Fruit fly (Drosophila melanogaster): ENCODE results near the gene CG4511.

CG4511 gene

DNA sequence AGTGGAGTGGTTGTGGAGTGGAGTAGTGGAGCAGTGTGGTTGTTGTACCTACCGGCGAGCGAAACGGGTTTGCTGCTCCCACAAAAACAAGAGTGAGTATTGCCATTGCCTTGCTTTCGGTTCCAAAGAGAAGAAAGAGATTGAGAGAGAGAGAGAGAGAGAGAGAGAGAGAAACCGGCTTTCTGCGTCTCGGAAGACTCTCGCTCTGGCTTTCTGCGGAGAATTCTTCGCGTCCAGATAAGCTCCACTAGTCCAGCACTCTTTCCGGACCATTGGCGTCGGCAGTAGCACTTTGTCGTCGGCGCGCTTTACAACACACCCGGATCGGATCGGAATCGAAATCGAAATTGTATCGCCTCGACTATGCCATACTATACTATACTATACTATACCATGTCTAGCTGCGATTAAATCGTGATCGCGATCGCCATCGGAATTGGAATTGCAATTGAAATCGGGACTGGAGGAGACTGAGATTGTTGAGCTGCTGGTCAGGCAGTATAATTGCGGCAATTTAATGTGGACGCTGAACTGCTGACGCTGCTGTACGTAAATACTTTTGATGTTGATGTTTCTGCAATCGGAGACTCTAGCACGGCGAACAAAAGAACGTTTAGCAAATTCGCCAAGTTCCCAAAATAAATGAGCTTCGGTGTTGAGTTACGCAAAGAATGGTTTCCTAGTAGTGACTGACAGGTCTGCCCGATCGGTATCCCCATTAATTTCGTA lies 27.3 kb upstream of the CG4511 start, which contains the start of gene Cad86C (continued):
- TF ChIP-seq fd3F (GFP tag; optimal IDR thresholded peaks at IDR 0.05) (no peak), CG6765 (GFP tag; optimal IDR thresholded peaks at IDR 0.05) (peak; percentile 2), CG9437 (GFP tag; optimal IDR thresholded peaks at IDR 0.05) (no peak), eve (GFP tag; optimal IDR thresholded peaks at IDR 0.05) (no peak), grn (GFP tag; optimal IDR thresholded peaks at IDR 0.05) (peak; percentile 36), ttk (GFP tag; IDR thresholded peaks at IDR 0.05) (no peak), HLH4C (GFP tag; IDR thresholded peaks at IDR 0.05; ENCODE audit: partially characterized antibody) (peak; percentile 75), CG16815 (GFP tag; optimal IDR thresholded peaks at IDR 0.05) (no peak), Gsc (GFP tag; IDR thresholded peaks at IDR 0.05) (no peak), CG5245 (GFP tag; optimal IDR thresholded peaks at IDR 0.05) (no peak), Opbp (GFP tag; IDR thresholded peaks at IDR 0.05; ENCODE audit: partially characterized antibody) (no peak), CTCF (GFP tag; optimal IDR thresholded peaks at IDR 0.05) (no peak), CG15601 (tag; optimal IDR thresholded peaks at IDR 0.05) (no peak), caup (GFP tag; optimal IDR thresholded peaks at IDR 0.05; ENCODE audit: severe bottlenecking) (no peak), hb (GFP tag; IDR thresholded peaks at IDR 0.05; ENCODE audit: partially characterized antibody) (no peak), CG17912 (GFP tag; optimal IDR thresholded peaks at IDR 0.05) (no peak), fd64A (GFP tag; optimal IDR thresholded peaks at IDR 0.05) (no peak), CG4730 (GFP tag; IDR thresholded peaks at IDR 0.05) (no peak), Ada2b (GFP tag; IDR thresholded peaks at IDR 0.05) (no peak), tup (GFP tag; optimal IDR thresholded peaks at IDR 0.05) (no peak), mirr (GFP tag; optimal IDR thresholded peaks at IDR 0.05) (peak; percentile 15), ham (GFP tag; IDR thresholded peaks at IDR 0.05) (no peak), CG3838 (GFP tag; optimal IDR thresholded peaks at IDR 0.05) (no peak), dmrt99B (tag; optimal IDR thresholded peaks at IDR 0.05) (no peak), CG4360 (GFP tag; IDR thresholded peaks at IDR 0.05) (peak; percentile 93), CG11560 (tag; IDR thresholded peaks at IDR 0.05) (no peak), MESR4 (GFP tag; optimal IDR thresholded peaks at IDR 0.05) (no peak), da (GFP tag; optimal IDR thresholded peaks at IDR 0.05) (no peak), Stat92E (GFP tag; optimal IDR thresholded peaks at IDR 0.05) (no peak), CG3281 (GFP tag; optimal IDR thresholded peaks at IDR 0.05) (no peak), CG18011 (GFP tag; optimal IDR thresholded peaks at IDR 0.05) (no peak), CG7963 (GFP tag; IDR thresholded peaks at IDR 0.05; ENCODE audit: partially characterized antibody) (0 out of 3 replicates have a peak, but pooled peaks have one; percentile 40), CG6654 (GFP tag; optimal IDR thresholded peaks at IDR 0.05) (no peak), pzg (GFP tag; optimal IDR thresholded peaks at IDR 0.05) (no peak), TFAM (GFP tag; optimal IDR thresholded peaks at IDR 0.05) (no peak), Taf1 (GFP tag; IDR thresholded peaks at IDR 0.05) (no peak), CG11695 (GFP tag; IDR thresholded peaks at IDR 0.05) (peak; percentile 38; the same call in 1 of the 3 replicates), CG15011 (GFP tag; optimal IDR thresholded peaks at IDR 0.05) (no peak), CG15514 (GFP tag; optimal IDR thresholded peaks at IDR 0.05) (no peak), Dip2 (GFP tag; IDR thresholded peaks at IDR 0.05) (no peak), gcm2 (GFP tag; optimal IDR thresholded peaks at IDR 0.05) (no peak), vnd (GFP tag; IDR thresholded peaks at IDR 0.05; ENCODE audit: partially characterized antibody) (no peak), CrebB (tag; optimal IDR thresholded peaks at IDR 0.05) (no peak), Ets65A (GFP tag) (peak; percentile 13), CG14014 (GFP tag; IDR thresholded peaks at IDR 0.05) (no peak), Atf3 (GFP tag; optimal IDR thresholded peaks at IDR 0.05) (no peak), ind (GFP tag; optimal IDR thresholded peaks at IDR 0.05) (no peak), en (GFP tag; optimal IDR thresholded peaks at IDR 0.05) (no peak), Sin3A (optimal IDR thresholded peaks at IDR 0.05) (no peak), bbx (GFP tag; IDR thresholded peaks at IDR 0.05; ENCODE audit: partially characterized antibody) (peak; percentile 59; the same call in 1 of the 2 replicates)

Data from whole organism, embryonic.